Worm (Caenorhabditis elegans) whole organism, L4/young adult: ENCODE results near the gene cyn-8.

Experiments used
- W03F9.2 ChIP-seq: fragments of 150-350 bp; optimal IDR thresholded peaks from 2 replicates; lab custom pipeline; 2014; ENCODE audit warnings: missing biosample characterization, missing genetic modification characterization
- dao-5 ChIP-seq: sonication (generic microtip); optimal IDR thresholded peaks from 2 replicates; lab custom pipeline; 2016; ENCODE audit warnings: missing genotype, missing genetic modification characterization, moderate library complexity, missing compliant biosample characterization
- him-1 ChIP-seq: sonication (generic microtip); optimal IDR thresholded peaks from 2 replicates; lab custom pipeline; 2016; ENCODE audit warnings: missing genotype, missing genetic modification reagents, missing genetic modification characterization, missing compliant biosample characterization

cyn-8 gene

DNA sequence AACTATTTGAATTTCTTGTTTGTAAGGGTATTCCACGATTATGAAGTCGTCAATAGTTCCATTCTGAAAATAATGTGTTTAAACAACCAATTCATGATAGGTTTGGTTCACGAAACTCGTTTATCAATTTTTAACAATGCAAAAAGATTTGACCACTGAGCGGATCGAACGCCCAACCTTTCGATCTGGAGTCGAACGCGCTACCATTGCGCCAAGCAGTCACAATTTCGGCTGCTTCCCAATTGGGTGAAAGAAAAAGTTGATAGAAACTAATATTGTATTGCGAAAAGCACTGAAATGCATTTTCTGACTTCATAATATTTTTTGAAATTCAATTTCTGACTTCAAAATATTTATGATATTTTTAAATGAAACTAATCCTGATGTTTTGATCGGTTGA is 33.9 kb downstream of the cyn-8 start:
- TF ChIP-seq dao-5 (no peak), W03F9.2 (tag; lab: Kevin White, UChicago) (no peak), him-1 (tag; lab: Kevin White, UChicago) (no peak)

DNA sequence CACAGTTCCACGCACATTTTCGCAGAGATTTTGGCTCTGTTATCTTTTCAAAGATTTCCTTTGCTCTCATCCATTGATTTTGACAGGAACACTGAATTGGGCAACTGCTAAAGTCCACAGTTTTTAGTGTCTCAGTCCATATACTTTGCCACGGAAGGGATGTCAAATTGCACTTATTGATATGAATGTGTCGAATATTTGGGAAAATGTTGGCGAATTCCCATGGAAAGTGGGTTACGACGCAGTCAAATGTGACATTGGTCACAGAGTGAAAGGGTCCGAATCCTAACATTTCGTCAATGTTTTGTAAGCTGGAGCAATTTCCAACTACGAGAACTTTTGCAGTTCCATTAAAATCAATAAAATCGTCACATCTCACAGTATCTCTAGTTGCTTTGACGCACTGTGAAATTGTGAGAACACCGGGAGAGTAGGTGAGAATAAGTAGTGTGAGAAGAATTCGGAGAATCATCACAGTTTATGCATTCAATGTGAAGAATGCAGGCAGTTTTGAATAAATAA is 39.5 kb downstream of the cyn-8 start, which contains the start of gene trk-1:
TSS of gene trk-1 (minus strand) at position 472 of the 522 bp plus-strand sequence.
- TF ChIP-seq him-1 (tag; lab: Kevin White, UChicago): no peak
- TF ChIP-seq W03F9.2 (tag; lab: Kevin White, UChicago): no peak
- TF ChIP-seq dao-5: no peak

DNA sequence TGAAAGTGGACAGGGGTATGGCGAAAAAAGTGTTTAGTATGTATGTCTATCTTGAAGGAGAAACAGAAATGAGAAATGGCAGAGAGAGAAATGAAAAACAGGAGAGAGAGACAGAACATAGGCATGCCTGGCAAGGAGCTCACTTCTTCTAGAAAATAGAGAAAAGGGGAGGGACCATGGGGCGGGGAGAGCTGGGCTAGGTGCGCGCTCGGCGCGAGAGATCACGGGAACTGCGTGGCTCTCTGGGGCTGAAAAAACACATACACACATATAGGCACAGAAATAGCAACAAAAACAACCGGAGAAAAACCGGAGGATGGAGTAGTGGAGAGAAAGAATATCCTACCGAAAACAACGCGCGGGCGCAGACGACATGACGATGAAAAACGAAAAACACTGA is 40.9 kb downstream of the cyn-8 start:
- TF ChIP-seq W03F9.2 (tag; lab: Kevin White, UChicago): no peak
- no peak for TF ChIP-seq him-1 (tag; lab: Kevin White, UChicago)
- no peak for TF ChIP-seq dao-5

DNA sequence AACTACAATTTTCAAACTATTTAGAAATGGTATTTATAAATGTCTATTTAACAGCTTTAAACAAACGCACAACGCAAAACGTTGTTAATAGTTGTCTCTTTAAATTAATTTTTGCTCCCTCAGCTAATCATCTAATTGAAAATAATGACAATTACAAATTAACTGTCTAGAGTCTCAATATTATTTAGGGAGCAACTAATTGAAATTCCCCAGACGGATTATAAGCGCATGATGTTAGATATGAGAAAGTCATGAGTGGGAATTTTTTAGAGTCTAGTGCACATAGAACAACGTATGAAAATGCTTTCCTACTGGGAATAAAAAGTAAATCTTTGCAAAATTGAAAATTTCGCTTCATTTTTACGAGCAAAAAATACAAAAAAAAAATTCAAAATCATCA is 41.9 kb downstream of the cyn-8 start:
- TF ChIP-seq W03F9.2 (tag; lab: Kevin White, UChicago): no peak
- no peak for TF ChIP-seq him-1 (tag; lab: Kevin White, UChicago)
- no peak for TF ChIP-seq dao-5

DNA sequence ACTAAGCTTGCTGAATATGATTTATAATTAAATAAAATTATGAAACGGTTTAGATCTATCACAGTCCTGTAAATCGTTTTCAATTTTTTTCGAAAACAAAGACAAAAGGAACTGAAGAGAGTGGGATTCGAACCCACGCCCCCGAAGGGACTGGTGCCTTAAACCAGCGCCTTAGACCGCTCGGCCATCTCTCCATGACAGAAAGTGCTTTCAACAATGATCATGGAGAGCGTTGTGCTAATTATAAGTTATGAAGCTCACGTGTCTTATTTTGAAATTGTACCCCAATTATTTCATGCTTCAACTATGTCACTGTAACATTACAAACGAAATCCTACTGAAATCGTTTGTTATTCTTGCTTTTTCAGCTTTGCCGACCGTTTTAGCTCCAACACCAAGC is 44.7 kb downstream of the cyn-8 start:
- TF ChIP-seq W03F9.2 (tag; lab: Kevin White, UChicago) (no peak), him-1 (tag; lab: Kevin White, UChicago) (no peak), dao-5 (no peak)

DNA sequence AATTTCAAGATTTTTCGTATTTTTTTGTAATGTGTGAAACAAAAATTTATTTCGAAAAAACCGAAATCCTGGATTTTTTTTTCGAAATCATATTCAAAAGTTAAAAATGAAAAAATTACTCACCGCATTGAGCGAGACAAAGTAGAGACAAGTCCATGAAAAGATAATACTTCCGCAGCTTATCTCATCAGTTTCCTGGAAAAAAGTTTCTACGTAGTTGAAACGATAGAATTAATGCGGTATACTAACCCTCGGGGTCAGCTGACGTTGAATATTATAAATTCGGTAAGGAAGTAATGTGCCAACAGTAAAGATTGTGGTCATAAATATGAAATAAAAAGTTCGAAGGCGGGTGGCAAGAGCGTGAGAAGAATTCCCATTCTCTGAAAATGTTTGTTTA is 46.9 kb downstream of the cyn-8 start:
- TF ChIP-seq W03F9.2 (tag; lab: Kevin White, UChicago): no peak
- no peak for TF ChIP-seq dao-5
- TF ChIP-seq him-1 (tag; lab: Kevin White, UChicago): no peak

DNA sequence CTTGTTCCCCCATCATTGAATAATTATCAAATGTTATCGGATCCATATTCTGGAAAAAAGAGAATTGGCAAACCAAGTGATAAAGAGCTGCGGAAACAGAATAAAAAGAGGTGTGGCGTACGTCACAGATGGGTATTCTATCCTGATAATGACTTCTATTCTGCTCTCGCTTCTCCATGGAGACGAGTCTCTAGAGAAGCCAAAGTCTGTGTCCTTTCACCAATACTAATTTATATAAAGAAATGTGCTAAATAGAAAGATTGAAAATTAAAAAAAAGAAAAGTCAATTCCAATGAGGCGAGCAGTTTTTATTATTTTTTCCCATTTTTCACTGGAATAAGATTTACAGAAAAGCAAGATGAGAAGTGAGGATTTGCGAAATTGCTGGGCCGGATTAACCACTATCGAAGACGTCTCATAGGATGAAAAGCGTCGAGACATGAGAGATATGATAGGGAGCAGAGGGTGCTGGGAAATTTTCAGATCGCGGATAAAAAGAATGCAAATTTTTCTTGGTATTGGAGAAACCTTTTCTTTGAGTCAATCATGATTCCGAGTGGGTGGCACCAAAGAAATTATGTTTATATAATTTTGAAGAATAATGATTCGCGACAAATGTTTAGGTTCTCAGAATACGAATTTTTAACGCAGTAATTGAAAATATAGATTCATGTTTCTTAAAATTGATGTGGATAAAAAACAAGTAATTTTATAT is 50.2 kb downstream of the cyn-8 start, which contains the start of gene aexr-3:
TSS of gene aexr-3 (minus strand) at position 51 of the 715 bp plus-strand sequence.
- TF ChIP-seq him-1 (tag; lab: Kevin White, UChicago) (no peak), W03F9.2 (tag; lab: Kevin White, UChicago) (no peak), dao-5 (no peak)

DNA sequence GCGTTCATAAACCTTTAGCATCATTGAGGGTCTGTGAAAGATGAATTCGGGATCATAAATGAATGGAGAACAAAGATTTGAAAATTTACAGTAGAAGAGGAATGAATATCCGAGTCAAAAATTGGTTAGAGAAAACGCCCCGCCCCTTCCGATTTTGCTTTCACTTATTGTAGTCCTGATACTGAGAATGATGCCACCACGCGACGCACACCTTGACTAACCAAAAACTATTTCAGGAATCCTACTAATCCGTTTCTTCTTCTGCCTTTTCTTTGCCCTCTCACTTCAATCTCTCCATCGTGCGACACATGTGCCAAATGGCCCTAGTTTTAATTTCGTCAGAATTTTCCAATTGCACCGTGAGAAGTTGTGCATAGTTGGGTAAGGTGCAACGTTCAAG is 52.4 kb downstream of the cyn-8 start:
- TF ChIP-seq W03F9.2 (tag; lab: Kevin White, UChicago): no peak
- no peak for TF ChIP-seq him-1 (tag; lab: Kevin White, UChicago)
- TF ChIP-seq dao-5: no peak
